Worm (Caenorhabditis elegans) whole organism, L3 larva: ENCODE data around the gene B0507.6.

ENCODE experiments used
- ama-1 ChIP-seq: fragments of 150-350 bp; optimal IDR thresholded peaks from 2 replicates; lab custom pipeline; 2018
- egl-27 ChIP-seq: sonication (generic microtip); optimal IDR thresholded peaks from 4 replicates; lab custom pipeline; 2017; ENCODE audit warnings: missing biosample characterization, missing genetic modification reagents, missing genetic modification characterization
- nhr-11 ChIP-seq: fragments of 150-350 bp; optimal IDR thresholded peaks from 2 replicates; lab custom pipeline; 2014; ENCODE audit warnings: missing biosample characterization, missing genetic modification characterization
- nhr-237 ChIP-seq: fragments of 150-350 bp; optimal IDR thresholded peaks from 2 replicates; lab custom pipeline; 2014; ENCODE audit warnings: missing biosample characterization, missing genetic modification characterization
- nhr-77 ChIP-seq: fragments of 150-350 bp; optimal IDR thresholded peaks from 2 replicates; lab custom pipeline; 2014; ENCODE audit warnings: missing biosample characterization, missing genetic modification characterization
- unc-39 ChIP-seq: sonication (generic microtip); optimal IDR thresholded peaks from 4 replicates; lab custom pipeline; 2017; ENCODE audit warnings: missing biosample characterization, missing genetic modification characterization
- unc-62 ChIP-seq: fragments of 150-350 bp; sonication (generic microtip); optimal IDR thresholded peaks from 4 replicates; lab custom pipeline; 2014; ENCODE audit warnings: missing biosample characterization, missing genetic modification reagents, missing genetic modification characterization
- ztf-11 ChIP-seq: fragments of 150-350 bp; optimal IDR thresholded peaks from 2 replicates; lab custom pipeline; 2014; ENCODE audit warnings: missing biosample characterization, missing genetic modification characterization

DNA sequence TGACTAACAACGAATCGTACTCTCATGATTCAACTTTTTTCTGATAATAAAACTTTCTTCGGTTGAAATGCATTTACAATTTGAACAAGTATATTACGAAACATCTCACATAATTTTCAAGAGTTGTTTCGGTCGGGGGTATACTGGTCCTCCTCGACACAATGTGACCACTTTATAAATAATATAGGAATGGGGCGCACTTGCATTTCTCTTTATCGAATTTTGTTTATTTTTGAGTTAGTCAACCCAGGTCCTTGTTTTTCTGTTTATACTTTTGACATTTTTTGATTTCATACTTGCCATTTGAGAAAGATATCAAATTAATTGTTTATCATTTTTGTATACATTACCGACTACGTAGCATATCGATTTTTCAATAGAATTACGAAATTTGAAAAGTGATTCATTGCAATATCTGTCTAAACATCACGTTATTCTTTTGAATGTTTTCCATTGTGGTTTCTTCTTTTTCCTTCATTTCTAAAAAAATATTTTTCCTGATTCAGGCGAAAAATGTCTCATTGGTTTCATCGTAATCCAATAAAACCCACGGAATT is 27.9 kb downstream of the B0507.6 start, which contains the start of gene B0507.2:
- TF ChIP-seq nhr-11 (tag; lab: Kevin White, UChicago) = no peak
- no peak for TF ChIP-seq ama-1 (lab: Kevin White, UChicago)
- no peak for TF ChIP-seq nhr-77
- no peak for TF ChIP-seq unc-62 (GFP tag; lab: Kevin White, UChicago)
- TF ChIP-seq unc-39 = no peak
- TF ChIP-seq ztf-11 (tag; lab: Kevin White, UChicago) = no peak
- TF ChIP-seq nhr-237 = no peak
- TF ChIP-seq egl-27 (tag; lab: Kevin White, UChicago) = no peak
